Worm (Caenorhabditis elegans) whole organism, L1 larva: ENCODE data around the gene prmn-1.

Source experiments
- aha-1 ChIP-seq: fragments of 150-350 bp; optimal IDR thresholded peaks from 2 replicates; lab custom pipeline; 2014; ENCODE audit warnings: missing biosample characterization, missing genetic modification characterization
- ceh-82 ChIP-seq, 3 experiments: fragments of 150-350 bp in 1 of 3; sonication (generic microtip) in 2 of 3; optimal IDR thresholded peaks; 2 replicates each; lab custom pipeline; 2014 to 2017; ENCODE audit warnings: missing biosample characterization in 3 of 3, missing genetic modification characterization in 3 of 3
- ces-1 ChIP-seq: fragments of 150-350 bp; optimal IDR thresholded peaks from 2 replicates; lab custom pipeline; 2014; ENCODE audit warnings: missing biosample characterization, missing genetic modification reagents, missing genetic modification characterization
- fkh-4 ChIP-seq: sonication (generic microtip); optimal IDR thresholded peaks from 2 replicates; lab custom pipeline; 2016; ENCODE audit warnings: missing compliant biosample characterization, missing genetic modification characterization, borderline replicate concordance
- isw-1 ChIP-seq: fragments of 200-800 bp; sonication (Bioruptor generic); IDR thresholded peaks from 2 replicates; pipeline ENCODE4 v1.3.6; 2022; ENCODE audit warnings: missing genetic modification characterization, missing compliant biosample characterization
- lin-35 ChIP-seq, 2 experiments: fragments of 150-350 bp; optimal IDR thresholded peaks; 2 replicates each; lab custom pipeline; 2014; ENCODE audit warnings: missing biosample characterization in 2 of 2, missing genetic modification characterization in 2 of 2, missing genetic modification reagents in 2 of 2
- lin-39 ChIP-seq: fragments of 150-350 bp; optimal IDR thresholded peaks from 2 replicates; lab custom pipeline; 2014; ENCODE audit warnings: missing biosample characterization, missing genetic modification reagents, missing genetic modification characterization
- mef-2 ChIP-seq: fragments of 150-350 bp; optimal IDR thresholded peaks from 2 replicates; lab custom pipeline; 2014; ENCODE audit warnings: missing biosample characterization, missing genetic modification characterization
- nhr-12 ChIP-seq: sonication (generic microtip); optimal IDR thresholded peaks from 2 replicates; lab custom pipeline; 2017; ENCODE audit warnings: missing biosample characterization, missing genetic modification characterization
- nhr-237 ChIP-seq: fragments of 150-350 bp; optimal IDR thresholded peaks from 2 replicates; lab custom pipeline; 2014; ENCODE audit warnings: missing biosample characterization, missing genetic modification characterization
- nhr-76 ChIP-seq: sonication (generic microtip); optimal IDR thresholded peaks from 2 replicates; lab custom pipeline; 2017; ENCODE audit warnings: missing biosample characterization, missing genetic modification characterization
- pqm-1 ChIP-seq: sonication (generic microtip); optimal IDR thresholded peaks from 3 replicates; lab custom pipeline; 2017; ENCODE audit warnings: missing biosample characterization, missing genetic modification characterization
- sptf-1 ChIP-seq: fragments of 150-350 bp; optimal IDR thresholded peaks from 2 replicates; lab custom pipeline; 2014; ENCODE audit warnings: missing biosample characterization, missing genetic modification characterization

DNA sequence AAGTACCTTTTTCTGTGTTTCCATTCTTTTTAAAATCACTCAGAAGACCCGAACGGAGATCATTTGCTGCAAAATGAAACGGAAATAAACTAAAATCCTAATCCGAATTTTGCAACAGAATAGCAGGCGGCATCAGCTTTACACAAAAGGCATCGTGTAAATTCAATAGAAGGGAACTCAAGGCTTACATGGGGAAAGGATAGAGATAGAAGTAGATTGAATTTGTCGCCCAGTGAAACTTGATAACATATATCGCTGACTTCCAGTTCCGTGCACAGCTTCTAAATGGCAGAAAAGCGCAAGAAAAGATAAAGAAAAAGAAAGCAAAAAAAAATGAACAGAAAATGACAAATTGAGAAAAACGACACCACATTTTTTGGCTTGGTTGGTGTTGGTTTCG lies 21.0 kb downstream of the prmn-1 start, which contains the start of gene slo-2:
- TF ChIP-seq lin-39 (tag; lab: Kevin White, UChicago) (no peak), fkh-4 (tag; lab: Kevin White, UChicago) (no peak), lin-35 (GFP tag; optimal IDR thresholded peaks at IDR 0.05; lab: Kevin White, UChicago) (no peak), pqm-1 (tag; lab: Kevin White, UChicago) (no peak), isw-1 (no peak), nhr-237 (tag; lab: Kevin White, UChicago) (no peak), ceh-82 (tag; optimal IDR thresholded peaks at IDR 0.05; lab: Kevin White, UChicago) (no peak), nhr-12 (tag; lab: Kevin White, UChicago) (no peak), ces-1 (no peak), mef-2 (tag; lab: Kevin White, UChicago) (no peak), nhr-76 (no peak), sptf-1 (no peak), aha-1 (no peak)
